Worm (Caenorhabditis elegans) whole organism, L4/young adult: Measurements from ENCODE around the gene srw-48.
"Not testable (repeated sequence)": the region's sequence is repeated elsewhere in the genome, so short reads cannot be mapped to it uniquely, and the experiment has no call there.

Experiments
- W03F9.2 ChIP-seq: fragments of 150-350 bp; optimal IDR thresholded peaks from 2 replicates; lab custom pipeline; 2014; ENCODE audit warnings: missing biosample characterization, missing genetic modification characterization
- dao-5 ChIP-seq: sonication (generic microtip); optimal IDR thresholded peaks from 2 replicates; lab custom pipeline; 2016; ENCODE audit warnings: missing genotype, missing genetic modification characterization, moderate library complexity, missing compliant biosample characterization
- him-1 ChIP-seq: sonication (generic microtip); optimal IDR thresholded peaks from 2 replicates; lab custom pipeline; 2016; ENCODE audit warnings: missing genotype, missing genetic modification reagents, missing genetic modification characterization, missing compliant biosample characterization

Gene srw-48

ce11 chrV:16420696-16421095 is at the start of gene srw-48:
Gene srw-48 (plus strand): TSS chrV:16420996.
- TF ChIP-seq him-1 (tag; lab: Kevin White, UChicago) (no peak), dao-5 (tag; lab: Kevin White, UChicago) (no peak), W03F9.2 (no peak)

ce11 chrV:16374676-16375075 is 46.1 kb upstream of the srw-48 start, which contains the start of gene srv-34:
Gene srv-34 (minus strand): TSS chrV:16374776.
- TF ChIP-seq him-1 (tag; lab: Kevin White, UChicago) (no peak), dao-5 (tag; lab: Kevin White, UChicago) (no peak), W03F9.2 (no peak)

- TF ChIP-seq dao-5 (tag; lab: Kevin White, UChicago), result no peak
- no peak for TF ChIP-seq him-1 (tag; lab: Kevin White, UChicago)
- TF ChIP-seq W03F9.2, result no peak
Observed at ce11 chrV:16376430-16376948, 44.3 kb upstream of the srw-48 start.

ce11 chrV:16377188-16377587 is 43.6 kb upstream of the srw-48 start:
- TF ChIP-seq W03F9.2 (no peak), him-1 (tag; lab: Kevin White, UChicago) (no peak), dao-5 (tag; lab: Kevin White, UChicago) (no peak)

- TF ChIP-seq him-1 (tag; lab: Kevin White, UChicago), result no peak
- no peak for TF ChIP-seq dao-5 (tag; lab: Kevin White, UChicago)
- TF ChIP-seq W03F9.2, result no peak
Observed at ce11 chrV:16377849-16378248, 42.9 kb upstream of the srw-48 start, which contains the start of gene F13A7.1. Gene F13A7.1 (minus strand): TSS chrV:16377949.

ce11 chrV:16382949-16383348 is 37.8 kb upstream of the srw-48 start:
- TF ChIP-seq W03F9.2 (no peak), him-1 (tag; lab: Kevin White, UChicago) (no peak), dao-5 (tag; lab: Kevin White, UChicago) (no peak)

- TF ChIP-seq dao-5 (tag; lab: Kevin White, UChicago); W03F9.2; him-1 (tag; lab: Kevin White, UChicago): not testable (repeated sequence)
Observed at ce11 chrV:16383729-16384128, 37.1 kb upstream of the srw-48 start, which contains the start of gene F13A7.7. Gene F13A7.7 (minus strand): TSS chrV:16383829.

- TF ChIP-seq W03F9.2, result no peak
- no peak for TF ChIP-seq him-1 (tag; lab: Kevin White, UChicago)
- TF ChIP-seq dao-5 (tag; lab: Kevin White, UChicago), result no peak
Observed at ce11 chrV:16388268-16388667, 32.5 kb upstream of the srw-48 start, which contains the start of gene sri-65. Gene sri-65 (minus strand): TSS chrV:16388368.

- no peak for TF ChIP-seq dao-5 (tag; lab: Kevin White, UChicago)
- TF ChIP-seq him-1 (tag; lab: Kevin White, UChicago), result no peak
- no peak for TF ChIP-seq W03F9.2
Observed at ce11 chrV:16390655-16391054, 30.1 kb upstream of the srw-48 start, which contains the start of gene gst-44. Gene gst-44 (plus strand): TSS chrV:16390891.

- TF ChIP-seq him-1 (tag; lab: Kevin White, UChicago) (no peak), dao-5 (tag; lab: Kevin White, UChicago) (no peak), W03F9.2 (no peak)
Observed at ce11 chrV:16393728-16394127, 27.1 kb upstream of the srw-48 start, which contains the start of gene srd-63. Gene srd-63 (minus strand): TSS chrV:16393828.

ce11 chrV:16395131-16395530 is 25.7 kb upstream of the srw-48 start, which contains the start of gene F13A7.11:
Gene F13A7.11 (minus strand): TSS chrV:16395304.
- no peak for TF ChIP-seq him-1 (tag; lab: Kevin White, UChicago)
- TF ChIP-seq dao-5 (tag; lab: Kevin White, UChicago), result no peak
- TF ChIP-seq W03F9.2, result no peak

- no peak for TF ChIP-seq W03F9.2
Observed at ce11 chrV:16395739-16396138, 25.1 kb upstream of the srw-48 start, which contains the start of gene F13A7.12. Gene F13A7.12 (plus strand): TSS chrV:16396039.

ce11 chrV:16399388-16399787 is 21.4 kb upstream of the srw-48 start, which contains the start of gene sre-36:
Gene sre-36 (plus strand): TSS chrV:16399688.
- no peak for TF ChIP-seq dao-5 (tag; lab: Kevin White, UChicago)
- no peak for TF ChIP-seq him-1 (tag; lab: Kevin White, UChicago)
- TF ChIP-seq W03F9.2, result no peak

- TF ChIP-seq W03F9.2 (peak; percentile 72), dao-5 (tag; lab: Kevin White, UChicago) (no peak), him-1 (tag; lab: Kevin White, UChicago) (no peak)
Observed at ce11 chrV:16401519-16401918, 19.3 kb upstream of the srw-48 start, which contains the start of gene F13A7.14. Gene F13A7.14 (plus strand): TSS chrV:16401891.

- TF ChIP-seq dao-5 (tag; lab: Kevin White, UChicago) (no peak), W03F9.2 (no peak), him-1 (tag; lab: Kevin White, UChicago) (no peak)
Observed at ce11 chrV:16403974-16404373, 16.8 kb upstream of the srw-48 start, which contains the start of gene syp-1. Gene syp-1 (plus strand): TSS chrV:16404274.
